Comparison of ENCODE assay signal across 1 fruit fly cellular context in genomic region chr3L:18250652-18251051, dm6.
TF ChIP-seq lines count a peak whose summit lies in the region.

No protein-coding gene starts in this region.

TF ChIP-seq in whole organism, embryonic, 481 proteins besides CTCF, POLR2A, EP300 and RAD21 (continued from another document and continues in another):
- TF ChIP-seq Fer2 (tag; optimal IDR thresholded peaks at IDR 0.05; lab: Kevin White, UChicago): no peak
- no peak for TF ChIP-seq maf-S (GFP tag; optimal IDR thresholded peaks at IDR 0.05; lab: Kevin White, UChicago)
- TF ChIP-seq lmd (GFP tag; IDR thresholded peaks at IDR 0.05; lab: Robert Waterston, UW): peak; percentile 53; the same call in 1 of the 2 replicates
- no peak for TF ChIP-seq Atf-2 (GFP tag; optimal IDR thresholded peaks at IDR 0.05; lab: Kevin White, UChicago)
- no peak for TF ChIP-seq Dip3 (GFP tag; optimal IDR thresholded peaks at IDR 0.05; lab: Kevin White, UChicago)
- TF ChIP-seq repo (GFP tag; optimal IDR thresholded peaks at IDR 0.05; lab: Kevin White, UChicago): no peak
- peak; percentile 92 for TF ChIP-seq twi (tag; optimal IDR thresholded peaks at IDR 0.05; lab: Kevin White, UChicago)
- no peak for TF ChIP-seq CG3281 (GFP tag; optimal IDR thresholded peaks at IDR 0.05; lab: Kevin White, UChicago)
- peak; percentile 69 for TF ChIP-seq HLHmδ (GFP tag; optimal IDR thresholded peaks at IDR 0.05; lab: Kevin White, UChicago)
- TF ChIP-seq Ssrp (tag; optimal IDR thresholded peaks at IDR 0.05; lab: Kevin White, UChicago): peak; percentile 80
- TF ChIP-seq CG4854 (GFP tag; optimal IDR thresholded peaks at IDR 0.05; lab: Kevin White, UChicago): no peak
- no peak for TF ChIP-seq Bgb (GFP tag; IDR thresholded peaks at IDR 0.05; lab: Robert Waterston, UW; ENCODE audit: partially characterized antibody)
- no peak for TF ChIP-seq Fer1 (GFP tag; optimal IDR thresholded peaks at IDR 0.05; lab: Kevin White, UChicago)
- peak in 1 of 3 experiments; percentile 40 for TF ChIP-seq Stat92E (GFP tag; optimal IDR thresholded peaks at IDR 0.05; lab: Kevin White, UChicago)
- TF ChIP-seq Hr78 (GFP tag; optimal IDR thresholded peaks at IDR 0.05; lab: Kevin White, UChicago): peak in 1 of 2 experiments; percentile 47
- TF ChIP-seq CG14441 (GFP tag; IDR thresholded peaks at IDR 0.05; lab: Robert Waterston, UW): no peak
- TF ChIP-seq CG3726 (GFP tag; IDR thresholded peaks at IDR 0.05; lab: Robert Waterston, UW): no peak; the same call in 2 of the 3 replicates
- no peak for TF ChIP-seq CG34376 (GFP tag; optimal IDR thresholded peaks at IDR 0.05; lab: Kevin White, UChicago)
- no peak for TF ChIP-seq B-H2 (GFP tag; optimal IDR thresholded peaks at IDR 0.05; lab: Kevin White, UChicago)
- TF ChIP-seq CG42726 (GFP tag; IDR thresholded peaks at IDR 0.05; lab: Robert Waterston, UW; ENCODE audit: partially characterized antibody): no peak
- TF ChIP-seq CG10543 (GFP tag; optimal IDR thresholded peaks at IDR 0.05; lab: Kevin White, UChicago): no peak
- peak; percentile 76 for TF ChIP-seq Spps (tag; optimal IDR thresholded peaks at IDR 0.05; lab: Kevin White, UChicago)
- no peak for TF ChIP-seq CG31224 (GFP tag; IDR thresholded peaks at IDR 0.05; lab: Robert Waterston, UW)
- TF ChIP-seq Sin3A (optimal IDR thresholded peaks at IDR 0.05; lab: Kevin White, UChicago): no peak
- TF ChIP-seq az2 (GFP tag; optimal IDR thresholded peaks at IDR 0.05; lab: Kevin White, UChicago): peak; percentile 71
- TF ChIP-seq bbx (GFP tag; IDR thresholded peaks at IDR 0.05; lab: Robert Waterston, UW; ENCODE audit: partially characterized antibody): no peak
- TF ChIP-seq CG2875 (GFP tag; optimal IDR thresholded peaks at IDR 0.05; lab: Kevin White, UChicago): peak; percentile 22
- no peak for TF ChIP-seq Dref (GFP tag; IDR thresholded peaks at IDR 0.05; lab: Robert Waterston, UW)
- no peak for TF ChIP-seq scrt (GFP tag; optimal IDR thresholded peaks at IDR 0.05; lab: Kevin White, UChicago)
- no peak for TF ChIP-seq vfl (GFP tag; optimal IDR thresholded peaks at IDR 0.05; lab: Kevin White, UChicago)
- TF ChIP-seq CG17802 (tag; optimal IDR thresholded peaks at IDR 0.05; lab: Kevin White, UChicago): no peak
- TF ChIP-seq bsh (GFP tag; optimal IDR thresholded peaks at IDR 0.05; lab: Kevin White, UChicago): peak in 1 of 2 experiments; percentile 90
- TF ChIP-seq Ets97D (GFP tag; optimal IDR thresholded peaks at IDR 0.05; lab: Kevin White, UChicago): no peak
- no peak for TF ChIP-seq bab2 (GFP tag; optimal IDR thresholded peaks at IDR 0.05; lab: Kevin White, UChicago)
- TF ChIP-seq cg (GFP tag; optimal IDR thresholded peaks at IDR 0.05; lab: Kevin White, UChicago): no peak
- no peak for TF ChIP-seq pb (GFP tag; optimal IDR thresholded peaks at IDR 0.05; lab: Kevin White, UChicago)
- TF ChIP-seq slp2 (GFP tag; optimal IDR thresholded peaks at IDR 0.05; lab: Kevin White, UChicago): no peak
- TF ChIP-seq CG15073 (GFP tag; optimal IDR thresholded peaks at IDR 0.05; lab: Kevin White, UChicago): peak; percentile 11
- peak; percentile 74 for TF ChIP-seq CG7839 (tag; optimal IDR thresholded peaks at IDR 0.05; lab: Kevin White, UChicago)
- TF ChIP-seq CG8478 (optimal IDR thresholded peaks at IDR 0.05; lab: Kevin White, UChicago): no peak
- peak; percentile 25 for TF ChIP-seq Usf (GFP tag; optimal IDR thresholded peaks at IDR 0.05; lab: Kevin White, UChicago)
- peak; percentile 76 for TF ChIP-seq CG17829 (tag; optimal IDR thresholded peaks at IDR 0.05; lab: Kevin White, UChicago)
- no peak for TF ChIP-seq tll (GFP tag; optimal IDR thresholded peaks at IDR 0.05; lab: Kevin White, UChicago)
- peak in 1 of 3 experiments; percentile 85 for TF ChIP-seq lola (GFP tag; optimal IDR thresholded peaks at IDR 0.05; lab: Kevin White, UChicago)
- no peak for TF ChIP-seq jumu (GFP tag; optimal IDR thresholded peaks at IDR 0.05; lab: Kevin White, UChicago)
- TF ChIP-seq onecut (GFP tag; IDR thresholded peaks at IDR 0.05; lab: Robert Waterston, UW): peak; percentile 42; the same call in 1 of the 2 replicates
- TF ChIP-seq lov (optimal IDR thresholded peaks at IDR 0.05; lab: Kevin White, UChicago): no peak
- peak; percentile 33; the same call in 1 of the 3 replicates for TF ChIP-seq lov (GFP tag; IDR thresholded peaks at IDR 0.05; lab: Robert Waterston, UW)
- TF ChIP-seq CG33557 (GFP tag; optimal IDR thresholded peaks at IDR 0.05; lab: Kevin White, UChicago): peak; percentile 77
- no peak for TF ChIP-seq MTF-1 (GFP tag; optimal IDR thresholded peaks at IDR 0.05; lab: Kevin White, UChicago; ENCODE audit: borderline replicate concordance)
- peak; percentile 19 for TF ChIP-seq CG15269 (tag; optimal IDR thresholded peaks at IDR 0.05; lab: Kevin White, UChicago)
- no peak for TF ChIP-seq gcm2 (GFP tag; optimal IDR thresholded peaks at IDR 0.05; lab: Kevin White, UChicago)
- no peak for TF ChIP-seq CG6854 (GFP tag; optimal IDR thresholded peaks at IDR 0.05; lab: Kevin White, UChicago)
- TF ChIP-seq CG1233 (GFP tag; optimal IDR thresholded peaks at IDR 0.05; lab: Kevin White, UChicago): peak; percentile 28
- peak; percentile 82 for TF ChIP-seq CG17328 (GFP tag; IDR thresholded peaks at IDR 0.05; lab: Robert Waterston, UW)
- TF ChIP-seq croc (GFP tag; conservative IDR thresholded peaks at IDR 0.05; lab: Robert Waterston, UW): peak; percentile 79
- TF ChIP-seq CG8765 (GFP tag; IDR thresholded peaks at IDR 0.05; lab: Robert Waterston, UW): 0 out of 2 replicates have a peak, but pooled peaks have one; percentile 21
- TF ChIP-seq kah (GFP tag; optimal IDR thresholded peaks at IDR 0.05; lab: Kevin White, UChicago): no peak
- TF ChIP-seq CG6254 (GFP tag; optimal IDR thresholded peaks at IDR 0.05; lab: Kevin White, UChicago): peak; percentile 67
- no peak for TF ChIP-seq CG3838 (GFP tag; optimal IDR thresholded peaks at IDR 0.05; lab: Kevin White, UChicago)
- TF ChIP-seq gcm (GFP tag; optimal IDR thresholded peaks at IDR 0.05; lab: Kevin White, UChicago): peak; percentile 56
- TF ChIP-seq CG43689 (GFP tag; IDR thresholded peaks at IDR 0.05; lab: Robert Waterston, UW): no peak
- TF ChIP-seq ssp (GFP tag; IDR thresholded peaks at IDR 0.05; lab: Robert Waterston, UW): peak; percentile 57; the same call in 1 of the 2 replicates
- TF ChIP-seq Elba2 (GFP tag; optimal IDR thresholded peaks at IDR 0.05; lab: Kevin White, UChicago): no peak
- TF ChIP-seq sr (GFP tag; IDR thresholded peaks at IDR 0.05; lab: Robert Waterston, UW): no peak
- no peak for TF ChIP-seq btn (GFP tag; optimal IDR thresholded peaks at IDR 0.05; lab: Kevin White, UChicago)
- TF ChIP-seq CG2889 (GFP tag; IDR thresholded peaks at IDR 0.05; lab: Robert Waterston, UW): no peak
- no peak for TF ChIP-seq BtbVII (GFP tag; optimal IDR thresholded peaks at IDR 0.05; lab: Kevin White, UChicago)
- no peak for TF ChIP-seq salm (tag; optimal IDR thresholded peaks at IDR 0.05; lab: Kevin White, UChicago)
- TF ChIP-seq Gsc (GFP tag; IDR thresholded peaks at IDR 0.05; lab: Robert Waterston, UW): peak; percentile 40
- TF ChIP-seq fd64A (GFP tag; optimal IDR thresholded peaks at IDR 0.05; lab: Kevin White, UChicago): no peak
- no peak for TF ChIP-seq wek (GFP tag; optimal IDR thresholded peaks at IDR 0.05; lab: Kevin White, UChicago)
- TF ChIP-seq Xrp1 (GFP tag; IDR thresholded peaks at IDR 0.05; lab: Robert Waterston, UW): peak; percentile 92
- peak; percentile 66; the same call in 1 of the 2 replicates for TF ChIP-seq stc (GFP tag; IDR thresholded peaks at IDR 0.05; lab: Robert Waterston, UW)
- no peak for TF ChIP-seq inv (GFP tag; IDR thresholded peaks at IDR 0.05; lab: Robert Waterston, UW; ENCODE audit: partially characterized antibody)
- peak; percentile 18 for TF ChIP-seq CG3407 (GFP tag; optimal IDR thresholded peaks at IDR 0.05; lab: Kevin White, UChicago)
- TF ChIP-seq da (GFP tag; optimal IDR thresholded peaks at IDR 0.05; lab: Kevin White, UChicago): no peak
- peak; percentile 58 for TF ChIP-seq ewg (GFP tag; optimal IDR thresholded peaks at IDR 0.05; lab: Kevin White, UChicago)
- peak; percentile 79 for TF ChIP-seq CG32772 (GFP tag; IDR thresholded peaks at IDR 0.05; lab: Robert Waterston, UW)
- TF ChIP-seq CG6272 (GFP tag; IDR thresholded peaks at IDR 0.05; lab: Robert Waterston, UW): no peak
- peak; percentile 36; the same call in 2 of the 4 replicates for TF ChIP-seq Gug (GFP tag; IDR thresholded peaks at IDR 0.05; lab: Robert Waterston, UW)
- no peak; the same call in 1 of the 2 replicates for TF ChIP-seq gt (GFP tag; IDR thresholded peaks at IDR 0.05; lab: Robert Waterston, UW)
- TF ChIP-seq sna (GFP tag; IDR thresholded peaks at IDR 0.05; lab: Robert Waterston, UW; ENCODE audit: partially characterized antibody): no peak
- TF ChIP-seq gce (GFP tag; IDR thresholded peaks at IDR 0.05; lab: Robert Waterston, UW): peak; percentile 59; the same call in 1 of the 3 replicates
- peak; percentile 33 for TF ChIP-seq CG12219 (GFP tag; optimal IDR thresholded peaks at IDR 0.05; lab: Kevin White, UChicago)
- no peak for TF ChIP-seq CG15011 (GFP tag; optimal IDR thresholded peaks at IDR 0.05; lab: Kevin White, UChicago)
- TF ChIP-seq Blimp-1 (GFP tag; optimal IDR thresholded peaks at IDR 0.05; lab: Kevin White, UChicago): peak; percentile 80
- no peak for TF ChIP-seq slou (GFP tag; optimal IDR thresholded peaks at IDR 0.05; lab: Kevin White, UChicago)
- TF ChIP-seq mam (GFP tag; optimal IDR thresholded peaks at IDR 0.05; lab: Kevin White, UChicago): no peak
- no peak for TF ChIP-seq cato (GFP tag; optimal IDR thresholded peaks at IDR 0.05; lab: Kevin White, UChicago; ENCODE audit: borderline replicate concordance)
- TF ChIP-seq hkb (optimal IDR thresholded peaks at IDR 0.05; lab: Kevin White, UChicago): no peak
- peak; percentile 47 for TF ChIP-seq hkb (GFP tag; IDR thresholded peaks at IDR 0.05; lab: Robert Waterston, UW)
- TF ChIP-seq pho (GFP tag; optimal IDR thresholded peaks at IDR 0.05; lab: Kevin White, UChicago): no peak
- peak; percentile 61 for TF ChIP-seq CG4424 (GFP tag; optimal IDR thresholded peaks at IDR 0.05; lab: Kevin White, UChicago)
- TF ChIP-seq Antp (GFP tag; optimal IDR thresholded peaks at IDR 0.05; lab: Kevin White, UChicago): no peak
- no peak for TF ChIP-seq tna (GFP tag; IDR thresholded peaks at IDR 0.05; lab: Robert Waterston, UW; ENCODE audit: partially characterized antibody)
- TF ChIP-seq Doc2 (GFP tag; IDR thresholded peaks at IDR 0.05; lab: Robert Waterston, UW): no peak
- TF ChIP-seq CG2678 (tag; optimal IDR thresholded peaks at IDR 0.05; lab: Kevin White, UChicago): peak; percentile 74
- peak; percentile 63 for TF ChIP-seq PHDP (tag; optimal IDR thresholded peaks at IDR 0.05; lab: Kevin White, UChicago)
- no peak for TF ChIP-seq NFAT (GFP tag; IDR thresholded peaks at IDR 0.05; lab: Robert Waterston, UW)
- no peak for TF ChIP-seq CG12236 (GFP tag; optimal IDR thresholded peaks at IDR 0.05; lab: Kevin White, UChicago)
- no peak for TF ChIP-seq Ets65A (GFP tag; lab: Kevin White, UChicago)
- TF ChIP-seq eyg (GFP tag; optimal IDR thresholded peaks at IDR 0.05; lab: Kevin White, UChicago): no peak
- TF ChIP-seq seq (GFP tag; IDR thresholded peaks at IDR 0.05; lab: Robert Waterston, UW): no peak
- TF ChIP-seq Ada2b (GFP tag; IDR thresholded peaks at IDR 0.05; lab: Robert Waterston, UW): no peak
- TF ChIP-seq Pdp1 (GFP tag; optimal IDR thresholded peaks at IDR 0.05; lab: Kevin White, UChicago): peak in 1 of 2 experiments; percentile 4
- peak; percentile 65 for TF ChIP-seq sisA (GFP tag; IDR thresholded peaks at IDR 0.05; lab: Robert Waterston, UW)
- no peak for TF ChIP-seq GATAe (GFP tag; conservative IDR thresholded peaks at IDR 0.05; lab: Robert Waterston, UW)
- TF ChIP-seq CG17912 (GFP tag; optimal IDR thresholded peaks at IDR 0.05; lab: Kevin White, UChicago): no peak
- TF ChIP-seq oc (tag; optimal IDR thresholded peaks at IDR 0.05; lab: Kevin White, UChicago): peak; percentile 68
- TF ChIP-seq Fer3 (tag; optimal IDR thresholded peaks at IDR 0.05; lab: Kevin White, UChicago): peak; percentile 7
- no peak for TF ChIP-seq TFAM (GFP tag; optimal IDR thresholded peaks at IDR 0.05; lab: Kevin White, UChicago)
- no peak for TF ChIP-seq CG7372 (GFP tag; IDR thresholded peaks at IDR 0.05; lab: Robert Waterston, UW)
- TF ChIP-seq Kr (GFP tag; optimal IDR thresholded peaks at IDR 0.05; lab: Kevin White, UChicago): no peak
- TF ChIP-seq hbn (GFP tag; IDR thresholded peaks at IDR 0.05; lab: Robert Waterston, UW; ENCODE audit: partially characterized antibody): no peak
- TF ChIP-seq ab (GFP tag; optimal IDR thresholded peaks at IDR 0.05; lab: Kevin White, UChicago): no peak
- no peak for TF ChIP-seq D (optimal IDR thresholded peaks at IDR 0.05; lab: Kevin White, UChicago)
- peak; percentile 74 for TF ChIP-seq D (GFP tag; optimal IDR thresholded peaks at IDR 0.05; lab: Kevin White, UChicago)
- TF ChIP-seq dan (GFP tag; IDR thresholded peaks at IDR 0.05; lab: Robert Waterston, UW): no peak
- TF ChIP-seq slbo (GFP tag; IDR thresholded peaks at IDR 0.05; lab: Robert Waterston, UW): no peak
- peak in 1 of 2 experiments; percentile 22 for TF ChIP-seq Eip74EF (GFP tag; optimal IDR thresholded peaks at IDR 0.05; lab: Kevin White, UChicago)
- TF ChIP-seq CG8089 (GFP tag; optimal IDR thresholded peaks at IDR 0.05; lab: Kevin White, UChicago): no peak
- peak; percentile 32 for TF ChIP-seq stwl (tag; optimal IDR thresholded peaks at IDR 0.05; lab: Kevin White, UChicago)
- TF ChIP-seq CG2120 (GFP tag; optimal IDR thresholded peaks at IDR 0.05; lab: Kevin White, UChicago): no peak
- peak; percentile 41 for TF ChIP-seq bcd (GFP tag; optimal IDR thresholded peaks at IDR 0.05; lab: Kevin White, UChicago)
- no peak for TF ChIP-seq CG16813 (GFP tag; IDR thresholded peaks at IDR 0.05; lab: Robert Waterston, UW; ENCODE audit: partially characterized antibody)
- TF ChIP-seq p53 (GFP tag; optimal IDR thresholded peaks at IDR 0.05; lab: Kevin White, UChicago): no peak
- no peak for TF ChIP-seq Sry-δ (GFP tag; optimal IDR thresholded peaks at IDR 0.05; lab: Kevin White, UChicago)
- no peak for TF ChIP-seq NC2α (GFP tag; optimal IDR thresholded peaks at IDR 0.05; lab: Kevin White, UChicago)
- TF ChIP-seq vnd (GFP tag; IDR thresholded peaks at IDR 0.05; lab: Robert Waterston, UW; ENCODE audit: partially characterized antibody): no peak
- TF ChIP-seq Lpt (GFP tag; optimal IDR thresholded peaks at IDR 0.05; lab: Kevin White, UChicago): no peak
- no peak for TF ChIP-seq fru (optimal IDR thresholded peaks at IDR 0.05; lab: Kevin White, UChicago)
- TF ChIP-seq cad (GFP tag; optimal IDR thresholded peaks at IDR 0.05; lab: Kevin White, UChicago): no peak
- TF ChIP-seq gem (tag; optimal IDR thresholded peaks at IDR 0.05; lab: Kevin White, UChicago): peak; percentile 77
- TF ChIP-seq CG11456 (GFP tag; IDR thresholded peaks at IDR 0.05; lab: Robert Waterston, UW): no peak
